Fruit fly (Drosophila melanogaster) whole organism, adult: ENCODE data around the gene Fign.

Experiments used
- CG11617 ChIP-seq: fragments of 200-800 bp; sonication (Bioruptor generic); optimal IDR thresholded peaks from 2 replicates; lab custom pipeline; 2017; ENCODE audit warnings: mild to moderate bottlenecking, missing biosample characterization, missing genetic modification reagents, missing genetic modification characterization
- CG12768 ChIP-seq: fragments of 200-800 bp; sonication (Bioruptor generic); optimal IDR thresholded peaks from 2 replicates; lab custom pipeline; 2017; ENCODE audit warnings: missing biosample characterization, missing genetic modification characterization, mild to moderate bottlenecking, moderate library complexity, missing genetic modification reagents
- CG14711 ChIP-seq: fragments of 200-800 bp; sonication (Bioruptor generic); optimal IDR thresholded peaks from 2 replicates; lab custom pipeline; 2018; ENCODE audit warnings: missing biosample characterization, mild to moderate bottlenecking, missing genetic modification characterization, moderate library complexity
- CG1620 ChIP-seq: fragments of 200-800 bp; sonication (Bioruptor generic); optimal IDR thresholded peaks from 2 replicates; lab custom pipeline; 2016; ENCODE audit warnings: missing biosample characterization, missing genetic modification characterization
- CG33017 ChIP-seq: fragments of 200-800 bp; sonication (Bioruptor generic); optimal IDR thresholded peaks from 2 replicates; lab custom pipeline; 2018; ENCODE audit warnings: missing biosample characterization, mild to moderate bottlenecking, missing genetic modification characterization, moderate library complexity
- CG5204 ChIP-seq: fragments of 200-800 bp; sonication (Bioruptor generic); optimal IDR thresholded peaks from 2 replicates; lab custom pipeline; 2016; ENCODE audit warnings: missing biosample characterization, missing genetic modification characterization
- CG7045 ChIP-seq: fragments of 200-800 bp; sonication (Bioruptor generic); optimal IDR thresholded peaks from 2 replicates; lab custom pipeline; 2017; ENCODE audit warnings: missing biosample characterization, mild to moderate bottlenecking, missing genetic modification characterization
- CG7101 ChIP-seq: fragments of 200-800 bp; sonication (Bioruptor generic); optimal IDR thresholded peaks from 2 replicates; lab custom pipeline; 2018; ENCODE audit warnings: missing biosample characterization, mild to moderate bottlenecking, missing genetic modification characterization, moderate library complexity
- Clk ChIP-seq: fragments of 200-800 bp; sonication (Bioruptor generic); optimal IDR thresholded peaks from 2 replicates; lab custom pipeline; 2017; ENCODE audit warnings: missing biosample characterization, missing genetic modification characterization
- Crg-1 ChIP-seq: fragments of 200-800 bp; sonication (Bioruptor generic); optimal IDR thresholded peaks from 2 replicates; lab custom pipeline; 2016; ENCODE audit warnings: missing biosample characterization, missing genetic modification characterization
- Hr96 ChIP-seq: fragments of 200-800 bp; sonication (Bioruptor generic); optimal IDR thresholded peaks from 2 replicates; lab custom pipeline; 2016; ENCODE audit warnings: missing biosample characterization, missing genetic modification characterization
- Mnt ChIP-seq: fragments of 200-800 bp; sonication (Bioruptor generic); optimal IDR thresholded peaks from 2 replicates; lab custom pipeline; 2016; ENCODE audit warnings: missing biosample characterization, mild to moderate bottlenecking, missing genetic modification characterization
- bab1 ChIP-seq: fragments of 200-800 bp; sonication (Bioruptor generic); optimal IDR thresholded peaks from 3 replicates; lab custom pipeline; 2019; ENCODE audit warnings: missing biosample characterization, mild to moderate bottlenecking, missing genetic modification characterization, moderate library complexity
- cic ChIP-seq: fragments of 200-800 bp; sonication (Bioruptor generic); optimal IDR thresholded peaks from 2 replicates; lab custom pipeline; 2017; ENCODE audit warnings: missing biosample characterization, mild to moderate bottlenecking, missing genetic modification characterization, moderate library complexity
- cnc ChIP-seq, 2 experiments: fragments of >200 bp; optimal IDR thresholded peaks; 2 replicates each; lab custom pipeline; 2017
- kay ChIP-seq: fragments of 200-800 bp; sonication (Bioruptor generic); peaks from one replicate; lab custom pipeline; 2016; ENCODE audit warnings: missing biosample characterization, missing genetic modification characterization, borderline replicate concordance
- ovo ChIP-seq: fragments of 200-800 bp; sonication (Bioruptor generic); optimal IDR thresholded peaks from 2 replicates; lab custom pipeline; 2016; ENCODE audit warnings: missing biosample characterization, missing genetic modification characterization
- pad ChIP-seq: fragments of 200-800 bp; sonication (Bioruptor generic); optimal IDR thresholded peaks from 3 replicates; lab custom pipeline; 2017; ENCODE audit warnings: missing biosample characterization, missing genetic modification characterization, mild to moderate bottlenecking, moderate library complexity, missing genetic modification reagents
- tj ChIP-seq: fragments of 200-800 bp; sonication (Bioruptor generic); optimal IDR thresholded peaks from 3 replicates; lab custom pipeline; 2017; ENCODE audit warnings: missing biosample characterization, mild to moderate bottlenecking, missing genetic modification characterization, moderate library complexity
- toe ChIP-seq: fragments of 200-800 bp; sonication (Bioruptor generic); optimal IDR thresholded peaks from 2 replicates; lab custom pipeline; 2016; ENCODE audit warnings: missing biosample characterization, missing genetic modification characterization

Fign gene

DNA sequence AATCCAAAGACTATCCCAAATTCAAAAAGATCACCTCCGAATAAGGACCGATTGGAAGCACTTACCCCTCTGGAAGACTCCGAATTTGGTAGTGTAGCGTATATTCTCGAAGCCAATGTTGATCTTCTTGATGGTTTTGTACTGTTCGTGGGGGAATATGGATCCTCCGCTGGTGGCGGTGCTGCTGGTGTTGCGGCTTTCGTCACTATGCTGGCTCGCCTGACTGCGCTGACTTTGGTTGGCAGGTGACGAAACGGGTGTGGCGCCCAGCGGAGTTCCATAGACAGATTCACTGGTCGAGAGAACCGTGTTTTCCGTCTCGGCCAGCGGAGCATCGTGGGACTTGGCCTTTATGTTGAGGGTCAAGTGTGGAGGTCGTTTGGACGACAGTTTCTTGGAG, 18.6 kb downstream of the Fign start:
- TF ChIP-seq Crg-1 (GFP tag; lab: Kevin White, UChicago): no peak

DNA sequence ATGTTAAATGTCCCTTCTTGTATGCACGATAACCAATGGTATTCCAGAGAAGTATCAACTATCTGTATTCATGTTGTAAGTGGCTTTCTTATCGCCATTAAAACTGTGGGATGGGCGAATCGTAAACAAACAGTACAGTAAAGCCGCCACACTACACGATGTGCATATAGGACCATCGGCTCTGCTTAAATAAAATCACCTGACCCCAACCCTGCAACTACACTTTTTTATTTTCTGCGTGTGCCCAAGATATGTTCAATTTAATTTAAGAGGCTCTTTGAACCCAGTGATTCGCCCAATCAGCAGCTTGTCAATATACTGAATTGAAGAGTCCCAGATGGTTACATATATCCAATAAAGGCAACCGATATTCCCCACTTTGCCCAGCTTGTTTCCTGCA, 19.9 kb downstream of the Fign start:
- TF ChIP-seq CG1620 (GFP tag; lab: Kevin White, UChicago) (no peak), CG12768 (GFP tag; lab: Kevin White, UChicago) (no peak), toe (GFP tag; lab: Kevin White, UChicago) (no peak), CG5204 (no peak), bab1 (GFP tag; lab: Kevin White, UChicago) (no peak), CG7101 (no peak), Clk (GFP tag; lab: Kevin White, UChicago) (no peak), ovo (no peak), pad (GFP tag; lab: Kevin White, UChicago) (no peak), tj (GFP tag; lab: Kevin White, UChicago) (no peak), Mnt (GFP tag; lab: Kevin White, UChicago) (no peak), CG33017 (tag; lab: Kevin White, UChicago) (no peak), CG14711 (tag; lab: Kevin White, UChicago) (no peak), cic (no peak), cnc (optimal IDR thresholded peaks at IDR 0.05; lab: Kevin White, UChicago) (no peak), Hr96 (GFP tag; lab: Kevin White, UChicago) (no peak)

DNA sequence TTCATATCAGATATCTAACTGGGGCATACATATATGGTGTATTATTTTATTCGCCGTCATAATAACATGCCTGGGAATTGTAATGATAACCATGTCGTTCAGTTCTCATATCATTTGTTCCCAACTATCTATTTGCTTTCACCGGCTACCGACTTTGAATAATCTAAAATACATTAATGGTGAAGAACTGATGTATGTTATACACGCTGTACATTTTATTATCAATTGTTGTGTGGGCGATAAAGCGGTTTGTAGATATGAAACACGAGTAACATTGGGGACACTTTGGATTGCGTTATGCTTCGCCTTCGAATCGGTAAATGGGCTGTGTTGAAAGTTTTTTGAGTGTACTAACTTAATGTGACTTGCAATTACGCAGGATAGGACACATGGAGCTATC, 20.5 kb downstream of the Fign start:
- TF ChIP-seq CG5204: no peak
- no peak for TF ChIP-seq CG7101
- TF ChIP-seq kay: no peak
- no peak for TF ChIP-seq tj (GFP tag; lab: Kevin White, UChicago)
- no peak for TF ChIP-seq pad (GFP tag; lab: Kevin White, UChicago)
- TF ChIP-seq Mnt (GFP tag; lab: Kevin White, UChicago): no peak
- no peak for TF ChIP-seq CG12768 (GFP tag; lab: Kevin White, UChicago)
- no peak for TF ChIP-seq CG1620 (GFP tag; lab: Kevin White, UChicago)
- TF ChIP-seq cnc (optimal IDR thresholded peaks at IDR 0.05; lab: Kevin White, UChicago): no peak
- TF ChIP-seq toe (GFP tag; lab: Kevin White, UChicago): no peak
- TF ChIP-seq CG11617: no peak

DNA sequence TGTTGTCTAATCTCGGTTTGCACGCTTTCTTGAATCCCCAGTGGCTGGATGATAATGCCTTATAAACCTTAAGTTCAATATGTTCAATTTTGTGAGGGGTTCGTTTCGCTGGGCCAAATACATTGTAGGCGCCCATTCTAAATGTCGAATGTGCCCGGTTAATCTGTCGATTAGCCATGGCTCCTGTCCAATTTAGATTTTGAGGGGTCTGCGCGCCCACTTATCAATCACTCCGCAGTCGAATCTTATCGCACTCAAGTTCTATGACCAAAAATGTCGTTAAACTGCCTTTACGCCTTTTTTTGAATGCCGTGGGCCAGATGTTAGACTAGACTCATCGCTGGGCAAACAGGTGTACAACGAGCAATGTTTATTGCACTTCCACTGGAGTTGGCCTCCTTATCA, 21.6 kb downstream of the Fign start:
- TF ChIP-seq CG11617 (no peak), cic (peak; percentile 1)

DNA sequence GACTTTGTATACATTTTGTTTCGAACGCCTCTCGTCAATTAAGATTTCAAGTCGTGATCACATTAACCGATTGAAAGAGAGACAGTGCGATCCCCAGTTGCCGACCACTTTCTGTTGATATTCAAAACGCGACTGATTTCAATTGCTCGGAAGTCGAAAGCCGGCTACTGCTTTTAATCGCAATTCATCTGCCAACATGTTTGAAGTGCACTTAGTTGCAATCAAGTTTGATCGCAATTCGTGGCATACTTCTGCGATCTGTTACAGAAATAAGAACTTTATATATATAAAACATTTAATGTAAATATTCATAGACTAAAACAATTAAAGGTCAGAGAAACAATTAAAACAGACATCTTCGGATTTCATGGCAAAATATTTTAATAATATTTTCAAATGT, 25.1 kb downstream of the Fign start, which contains the start of gene CG9664:
Gene CG9664 (minus strand): TSS at position 135 of the 400 bp plus-strand sequence.
- TF ChIP-seq kay: peak; percentile 24
- TF ChIP-seq CG33017 (tag; lab: Kevin White, UChicago): peak; percentile 13
- TF ChIP-seq cnc (optimal IDR thresholded peaks at IDR 0.05; lab: Kevin White, UChicago): no peak

DNA sequence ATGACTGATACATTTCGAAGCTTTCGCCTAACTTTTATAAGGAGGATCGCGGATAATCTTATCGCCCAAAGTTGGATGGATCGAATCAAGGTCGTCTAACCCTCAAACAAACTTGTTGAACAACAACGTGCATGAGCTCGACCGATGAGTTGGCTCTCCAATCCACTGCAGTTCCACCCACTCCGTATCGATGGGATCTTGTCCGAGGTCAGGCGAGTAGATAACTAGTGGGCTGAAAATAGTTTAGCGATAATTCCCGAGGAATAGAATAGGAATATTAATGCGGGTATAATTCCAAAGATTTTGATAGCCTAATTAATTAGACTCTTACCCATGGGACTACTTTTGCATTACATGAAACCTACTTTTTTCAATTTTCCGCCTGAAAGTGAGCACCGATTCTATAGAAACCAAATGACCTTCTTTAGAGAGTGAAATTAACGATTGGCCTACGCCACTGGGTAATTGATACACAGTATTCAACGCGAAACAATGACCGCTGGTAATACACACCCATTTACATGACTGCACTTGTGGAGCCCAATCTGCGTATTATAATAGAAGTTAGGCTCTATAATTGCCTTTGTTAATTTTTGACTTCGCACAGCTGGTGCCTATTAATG, 25.8 kb downstream of the Fign start:
- no peak for TF ChIP-seq Mnt (GFP tag; lab: Kevin White, UChicago)
- no peak for TF ChIP-seq pad (GFP tag; lab: Kevin White, UChicago)
- TF ChIP-seq CG7101: no peak
- TF ChIP-seq CG7045 (GFP tag; lab: Kevin White, UChicago): no peak
- TF ChIP-seq ovo: no peak
- TF ChIP-seq CG5204: no peak
- TF ChIP-seq Crg-1 (GFP tag; lab: Kevin White, UChicago): no peak
- no peak for TF ChIP-seq CG33017 (tag; lab: Kevin White, UChicago)
- no peak for TF ChIP-seq cic
- TF ChIP-seq tj (GFP tag; lab: Kevin White, UChicago): no peak
- no peak for TF ChIP-seq CG11617
- TF ChIP-seq CG12768 (GFP tag; lab: Kevin White, UChicago): no peak
- no peak for TF ChIP-seq CG14711 (tag; lab: Kevin White, UChicago)
- TF ChIP-seq cnc (optimal IDR thresholded peaks at IDR 0.05; lab: Kevin White, UChicago): no peak
- TF ChIP-seq bab1 (GFP tag; lab: Kevin White, UChicago): no peak
- TF ChIP-seq Hr96 (GFP tag; lab: Kevin White, UChicago): no peak
- TF ChIP-seq Clk (GFP tag; lab: Kevin White, UChicago): no peak
- no peak for TF ChIP-seq kay
- TF ChIP-seq CG1620 (GFP tag; lab: Kevin White, UChicago): no peak

DNA sequence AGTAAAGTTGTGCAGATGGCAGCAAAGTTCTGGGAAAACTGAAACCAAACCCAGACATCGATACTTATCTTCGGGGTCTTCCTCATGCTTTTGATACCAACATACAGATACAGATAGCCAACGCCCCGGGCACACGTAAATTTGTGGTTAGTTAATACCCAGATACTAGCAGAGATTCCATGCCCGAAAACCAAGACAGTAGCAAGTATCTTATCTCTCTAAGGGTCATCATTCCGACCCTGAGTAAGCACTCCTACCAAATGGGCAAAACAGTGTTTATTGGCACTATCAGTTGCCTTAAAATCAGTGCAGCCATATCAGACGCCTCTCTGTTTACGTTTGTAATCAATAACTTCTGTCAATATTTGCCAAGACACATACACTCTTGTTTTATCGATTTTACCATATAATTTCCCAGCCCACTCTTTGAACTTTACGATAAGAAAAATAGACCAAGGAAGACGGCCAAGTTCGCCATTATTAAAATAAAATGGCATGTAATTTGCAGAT, 39.1 kb downstream of the Fign start, which contains the start of gene OtopLb:
Gene OtopLb (minus strand): TSS at position 51 of the 510 bp plus-strand sequence.
- peak; percentile 63 for TF ChIP-seq Crg-1 (GFP tag; lab: Kevin White, UChicago)
- TF ChIP-seq pad (GFP tag; lab: Kevin White, UChicago): peak; percentile 29
- TF ChIP-seq CG14711 (tag; lab: Kevin White, UChicago): peak; percentile 30
- TF ChIP-seq CG7101: peak; percentile 66
- peak; percentile 45 for TF ChIP-seq Clk (GFP tag; lab: Kevin White, UChicago)
- peak; percentile 35 for TF ChIP-seq CG33017 (tag; lab: Kevin White, UChicago)
- peak; percentile 46 for TF ChIP-seq CG11617
- peak; percentile 88 for TF ChIP-seq CG12768 (GFP tag; lab: Kevin White, UChicago)
- TF ChIP-seq toe (GFP tag; lab: Kevin White, UChicago): peak; percentile 10
- no peak for TF ChIP-seq tj (GFP tag; lab: Kevin White, UChicago)
- TF ChIP-seq Mnt (GFP tag; lab: Kevin White, UChicago): peak; percentile 6
- TF ChIP-seq kay: peak; percentile 76
- no peak for TF ChIP-seq cnc (optimal IDR thresholded peaks at IDR 0.05; lab: Kevin White, UChicago)
- no peak for TF ChIP-seq bab1 (GFP tag; lab: Kevin White, UChicago)
- no peak for TF ChIP-seq Hr96 (GFP tag; lab: Kevin White, UChicago)
- TF ChIP-seq CG5204: peak; percentile 25
- TF ChIP-seq ovo: peak; percentile 35
- peak; percentile 91 for TF ChIP-seq cic
- peak; percentile 70 for TF ChIP-seq CG7045 (GFP tag; lab: Kevin White, UChicago)
- TF ChIP-seq CG1620 (GFP tag; lab: Kevin White, UChicago): no peak
